Fruit fly (Drosophila melanogaster) whole organism, embryonic: ENCODE measurements around the gene nst.

Experiments
- Abd-B ChIP-seq: fragments of 200-800 bp; sonication (Bioruptor generic); optimal IDR thresholded peaks from 2 replicates; lab custom pipeline; 2018; ENCODE audit warnings: missing biosample characterization, mild to moderate bottlenecking, missing genetic modification characterization, moderate library complexity
- Atf-2 ChIP-seq: fragments of 200-800 bp; sonication (Bioruptor generic); optimal IDR thresholded peaks from 2 replicates; lab custom pipeline; 2016; ENCODE audit warnings: missing biosample characterization, missing genetic modification characterization
- Blimp-1 ChIP-seq: fragments of 200-800 bp; sonication (Bioruptor generic); optimal IDR thresholded peaks from 3 replicates; lab custom pipeline; 2018; ENCODE audit warnings: missing biosample characterization, missing genetic modification characterization, mild to moderate bottlenecking, moderate library complexity, missing genetic modification reagents
- CG11695 ChIP-seq: fragments of 200-800 bp; sonication (Bioruptor generic); IDR thresholded peaks from 3 replicates; pipeline ENCODE4 v1.3.6; 2022; ENCODE audit warnings: missing biosample characterization, missing genetic modification characterization
- CG11696 ChIP-seq: fragments of 200-800 bp; sonication (Bioruptor generic); IDR thresholded peaks from 2 replicates; pipeline ENCODE4 v1.3.6; 2022; ENCODE audit warnings: missing biosample characterization, missing genetic modification characterization
- CG12769 ChIP-seq: fragments of 200-800 bp; sonication (Bioruptor generic); optimal IDR thresholded peaks from 2 replicates; lab custom pipeline; 2019; ENCODE audit warnings: missing biosample characterization, mild to moderate bottlenecking, missing genetic modification characterization, moderate library complexity
- CG15696 ChIP-seq: fragments of 200-800 bp; sonication (Bioruptor generic); optimal IDR thresholded peaks from 2 replicates; lab custom pipeline; 2019; ENCODE audit warnings: missing biosample characterization, mild to moderate bottlenecking, missing genetic modification characterization, moderate library complexity
- CG16863 ChIP-seq: fragments of 200-800 bp; sonication (Bioruptor generic); optimal IDR thresholded peaks from 3 replicates; lab custom pipeline; 2016; ENCODE audit warnings: missing biosample characterization, missing genetic modification characterization
- CG18599 ChIP-seq: fragments of 200-800 bp; sonication (Bioruptor generic); optimal IDR thresholded peaks from 3 replicates; lab custom pipeline; 2017; ENCODE audit warnings: missing biosample characterization, missing genetic modification characterization, mild to moderate bottlenecking, moderate library complexity, missing genetic modification reagents
- CG18764 ChIP-seq: fragments of 200-800 bp; sonication (Bioruptor generic); optimal IDR thresholded peaks from 3 replicates; lab custom pipeline; 2016; ENCODE audit warnings: missing biosample characterization, missing genetic modification characterization
- CG31441 ChIP-seq: fragments of 200-800 bp; sonication (Bioruptor generic); IDR thresholded peaks from 2 replicates; pipeline ENCODE4 v1.3.6; 2022; ENCODE audit warnings: missing biosample characterization, missing genetic modification characterization
- CG32532 ChIP-seq: fragments of 200-800 bp; sonication (Bioruptor generic); IDR thresholded peaks from 2 replicates; pipeline ENCODE4 v1.3.6; 2022; ENCODE audit warnings: missing biosample characterization, missing genetic modification characterization
- CG33213 ChIP-seq: fragments of 200-800 bp; sonication (Bioruptor generic); optimal IDR thresholded peaks from 3 replicates; lab custom pipeline; 2016; ENCODE audit warnings: missing biosample characterization, missing genetic modification characterization
- CG3726 ChIP-seq: fragments of 200-800 bp; sonication (Bioruptor generic); IDR thresholded peaks from 3 replicates; pipeline ENCODE4, ENCODE4 v1.3.6; 2022; ENCODE audit warnings: missing biosample characterization, missing genetic modification characterization
- CG4328 ChIP-seq: fragments of 200-800 bp; sonication (Bioruptor generic); optimal IDR thresholded peaks from 3 replicates; lab custom pipeline; 2017; ENCODE audit warnings: missing biosample characterization, missing genetic modification reagents, missing genetic modification characterization
- CG5953 ChIP-seq: fragments of 200-800 bp; sonication (Bioruptor generic); IDR thresholded peaks from 2 replicates; pipeline ENCODE4 v1.3.6; 2022; ENCODE audit warnings: missing biosample characterization, missing genetic modification characterization
- CG6254 ChIP-seq: fragments of 200-800 bp; sonication (Bioruptor generic); optimal IDR thresholded peaks from 3 replicates; lab custom pipeline; 2017; ENCODE audit warnings: mild to moderate bottlenecking, missing biosample characterization, missing genetic modification reagents, missing genetic modification characterization
- CG6854 ChIP-seq: fragments of 200-800 bp; sonication (Bioruptor generic); optimal IDR thresholded peaks from 3 replicates; lab custom pipeline; 2017; ENCODE audit warnings: missing biosample characterization, mild to moderate bottlenecking, missing genetic modification characterization
- CG8765 ChIP-seq: fragments of 200-800 bp; sonication (Bioruptor generic); IDR thresholded peaks from 2 replicates; pipeline ENCODE4 v1.3.6; 2022; ENCODE audit warnings: missing biosample characterization, missing genetic modification characterization
- Dek ChIP-seq: fragments of 200-800 bp; sonication (Bioruptor generic); optimal IDR thresholded peaks from 3 replicates; lab custom pipeline; 2019; ENCODE audit warnings: missing biosample characterization, mild to moderate bottlenecking, missing genetic modification characterization, moderate library complexity
- Dip2 ChIP-seq: fragments of 200-800 bp; sonication (Bioruptor generic); IDR thresholded peaks from 2 replicates; pipeline ENCODE4 v1.3.6; 2022; ENCODE audit warnings: missing biosample characterization, missing genetic modification characterization
- Dip3 ChIP-seq: fragments of 200-800 bp; sonication (Bioruptor generic); optimal IDR thresholded peaks from 3 replicates; lab custom pipeline; 2016; ENCODE audit warnings: missing biosample characterization, missing genetic modification characterization
- Eip74EF ChIP-seq, 2 experiments: fragments of 200-800 bp in 1 of 2; fragments of >200 bp in 1 of 2; sonication (Bioruptor generic) in 1 of 2; optimal IDR thresholded peaks; 2 replicates each; lab custom pipeline; 2017 to 2019; ENCODE audit warnings: missing biosample characterization in 2 of 2, missing genetic modification characterization in 2 of 2, mild to moderate bottlenecking in 1 of 2, moderate library complexity in 1 of 2
- Ets97D ChIP-seq: fragments of 200-800 bp; sonication (Bioruptor generic); optimal IDR thresholded peaks from 3 replicates; lab custom pipeline; 2016; ENCODE audit warnings: missing biosample characterization, missing genetic modification characterization
- H15 ChIP-seq: fragments of 200-800 bp; sonication (Bioruptor generic); IDR thresholded peaks from 3 replicates; pipeline ENCODE4 v1.3.6; 2022; ENCODE audit warnings: missing biosample characterization, missing genetic modification characterization
- Hr51 ChIP-seq, 2 experiments: fragments of 200-800 bp; sonication (Bioruptor generic); optimal IDR thresholded peaks; 2 replicates in 1 of 2; 3 replicates in 1 of 2; lab custom pipeline; 2016 to 2018; ENCODE audit warnings: missing biosample characterization in 2 of 2, missing genetic modification characterization in 2 of 2, mild to moderate bottlenecking in 1 of 2, moderate library complexity in 1 of 2
- Neu2 ChIP-seq: fragments of 200-800 bp; sonication (Bioruptor generic); optimal IDR thresholded peaks from 3 replicates; lab custom pipeline; 2016; ENCODE audit warnings: missing biosample characterization, missing genetic modification characterization, borderline replicate concordance
- Side ChIP-seq: fragments of 200-800 bp; sonication (Bioruptor generic); optimal IDR thresholded peaks from 2 replicates; lab custom pipeline; 2016; ENCODE audit warnings: missing biosample characterization, missing genetic modification characterization
- Sin3A ChIP-seq: fragments of >200 bp; optimal IDR thresholded peaks from 2 replicates; lab custom pipeline; 2018
- Sox100B ChIP-seq: fragments of 200-800 bp; sonication (Bioruptor generic); optimal IDR thresholded peaks from 3 replicates; lab custom pipeline; 2018; ENCODE audit warnings: missing biosample characterization, mild to moderate bottlenecking, missing genetic modification characterization
- Taf1 ChIP-seq: fragments of 200-800 bp; sonication (Bioruptor generic); IDR thresholded peaks from 2 replicates; pipeline ENCODE4 v1.3.6; 2022; ENCODE audit warnings: missing biosample characterization, missing genetic modification characterization
- aop ChIP-seq: fragments of 200-800 bp; sonication (Bioruptor generic); IDR thresholded peaks from 2 replicates; pipeline ENCODE4 v1.3.6; 2022; ENCODE audit warnings: missing biosample characterization, missing genetic modification characterization
- cad ChIP-seq: fragments of >200 bp; optimal IDR thresholded peaks from 2 replicates; lab custom pipeline; 2017; ENCODE audit warnings: missing biosample characterization, missing genetic modification characterization
- chinmo ChIP-seq: fragments of 200-800 bp; sonication (Bioruptor generic); IDR thresholded peaks from 4 replicates; pipeline ENCODE4 v1.3.6; 2022; ENCODE audit warnings: missing biosample characterization, missing genetic modification characterization; ENCODE audit not compliant: partially characterized antibody
- cwo ChIP-seq: fragments of 200-800 bp; sonication (Bioruptor generic); optimal IDR thresholded peaks from 3 replicates; lab custom pipeline; 2017; ENCODE audit warnings: missing biosample characterization, missing genetic modification characterization, mild to moderate bottlenecking, moderate library complexity, missing genetic modification reagents
- danr ChIP-seq: fragments of 200-800 bp; sonication (Bioruptor generic); IDR thresholded peaks from 2 replicates; pipeline ENCODE4 v1.3.6; 2022; ENCODE audit warnings: missing biosample characterization, missing genetic modification characterization
- dm ChIP-seq: fragments of 200-800 bp; sonication (Bioruptor generic); optimal IDR thresholded peaks from 3 replicates; lab custom pipeline; 2016; ENCODE audit warnings: missing biosample characterization, missing genetic modification characterization
- dmrt99B ChIP-seq: fragments of 200-800 bp; sonication (Bioruptor generic); optimal IDR thresholded peaks from 2 replicates; lab custom pipeline; 2018; ENCODE audit warnings: missing biosample characterization, mild to moderate bottlenecking, missing genetic modification characterization, moderate library complexity
- fd3F ChIP-seq: fragments of 200-800 bp; sonication (Bioruptor generic); optimal IDR thresholded peaks from 2 replicates; lab custom pipeline; 2018; ENCODE audit warnings: missing biosample characterization, mild to moderate bottlenecking, missing genetic modification characterization, moderate library complexity
- h ChIP-seq: fragments of >200 bp; optimal IDR thresholded peaks from 2 replicates; lab custom pipeline; 2017
- hth ChIP-seq: fragments of >200 bp; optimal IDR thresholded peaks from 2 replicates; lab custom pipeline; 2017; ENCODE audit warnings: inconsistent platforms
- jumu ChIP-seq: fragments of 200-800 bp; sonication (Bioruptor generic); optimal IDR thresholded peaks from 3 replicates; lab custom pipeline; 2016; ENCODE audit warnings: missing biosample characterization, missing genetic modification characterization
- oc ChIP-seq: fragments of 200-800 bp; sonication (Bioruptor generic); optimal IDR thresholded peaks from 2 replicates; lab custom pipeline; 2018; ENCODE audit warnings: missing biosample characterization, mild to moderate bottlenecking, missing genetic modification characterization, moderate library complexity
- pita ChIP-seq: fragments of 200-800 bp; sonication (Bioruptor generic); optimal IDR thresholded peaks from 2 replicates; lab custom pipeline; 2017; ENCODE audit warnings: missing biosample characterization, mild to moderate bottlenecking, missing genetic modification characterization
- rib ChIP-seq: fragments of 200-800 bp; sonication (Bioruptor generic); IDR thresholded peaks from 2 replicates; pipeline ENCODE4 v1.3.6; 2022; ENCODE audit warnings: missing biosample characterization, missing genetic modification characterization
- schlank ChIP-seq: fragments of 200-800 bp; sonication (Bioruptor generic); optimal IDR thresholded peaks from 2 replicates; lab custom pipeline; 2018; ENCODE audit warnings: missing biosample characterization, mild to moderate bottlenecking, missing genetic modification characterization
- seq ChIP-seq: fragments of 200-800 bp; sonication (Bioruptor generic); IDR thresholded peaks from 2 replicates; pipeline ENCODE4 v1.3.6; 2022; ENCODE audit warnings: missing biosample characterization, missing genetic modification characterization
- slou ChIP-seq: fragments of 200-800 bp; sonication (Bioruptor generic); optimal IDR thresholded peaks from 3 replicates; lab custom pipeline; 2016; ENCODE audit warnings: missing biosample characterization, missing genetic modification characterization
- sob ChIP-seq: fragments of 200-800 bp; sonication (Bioruptor generic); IDR thresholded peaks from 2 replicates; pipeline ENCODE4 v1.3.6; 2022; ENCODE audit warnings: missing biosample characterization, missing genetic modification characterization
- usp ChIP-seq: fragments of >200 bp; optimal IDR thresholded peaks from 2 replicates; lab custom pipeline; 2017; ENCODE audit warnings: missing biosample characterization, missing genetic modification characterization
- z ChIP-seq: fragments of 200-800 bp; sonication (Bioruptor generic); IDR thresholded peaks from 3 replicates; pipeline ENCODE4 v1.3.6; 2022; ENCODE audit warnings: missing biosample characterization, missing genetic modification characterization

nst gene

DNA sequence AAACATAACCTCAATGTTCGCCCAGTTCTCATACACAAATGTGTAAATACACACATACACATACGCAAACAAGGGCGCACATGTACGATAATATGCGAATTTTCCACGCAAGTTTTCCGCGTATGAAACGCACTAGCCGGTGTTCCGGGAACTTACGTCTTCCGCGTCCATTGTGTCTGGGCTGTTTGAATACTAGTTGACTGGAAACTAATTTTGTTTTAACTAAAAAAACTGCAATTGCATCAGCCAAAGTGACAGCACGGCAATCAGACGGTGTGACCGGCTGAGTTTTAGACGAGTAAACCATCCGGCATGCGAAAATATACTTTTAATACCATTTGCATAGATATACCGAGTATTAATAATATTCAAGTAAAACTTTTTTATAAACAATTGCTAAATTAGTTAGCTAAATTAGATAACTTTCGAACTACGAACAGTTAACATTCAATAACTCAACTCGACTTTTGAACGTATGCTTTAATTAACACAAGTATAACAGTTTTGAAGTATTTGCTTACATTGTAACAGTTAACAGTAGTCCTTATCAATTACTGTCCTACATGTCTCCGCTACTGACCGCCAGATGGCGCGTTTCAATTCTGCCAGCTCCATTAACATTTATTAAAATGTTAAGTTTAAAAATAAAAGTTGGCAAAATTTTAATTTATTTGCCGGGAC, 3.4 kb downstream of the nst start, which contains the start of gene eIF2beta (continued):
- TF ChIP-seq fd3F (GFP tag; lab: Kevin White, UChicago) = no peak
- peak; percentile 17 for TF ChIP-seq Atf-2 (GFP tag; lab: Kevin White, UChicago)
- peak; percentile 56 for TF ChIP-seq Sox100B (GFP tag; lab: Kevin White, UChicago)
- TF ChIP-seq rib (GFP tag; lab: Robert Waterston, UW) = 0 out of 2 replicates have a peak, but pooled peaks have one; percentile 25
- peak; percentile 14 for TF ChIP-seq CG16863 (GFP tag; lab: Kevin White, UChicago)
- TF ChIP-seq aop (GFP tag; lab: Robert Waterston, UW) = no peak
- TF ChIP-seq oc (tag; lab: Kevin White, UChicago) = peak; percentile 47
- TF ChIP-seq Ets97D (GFP tag; lab: Kevin White, UChicago) = no peak
- no peak for TF ChIP-seq Dip2 (GFP tag; lab: Robert Waterston, UW)
- TF ChIP-seq Hr51 (GFP tag; optimal IDR thresholded peaks at IDR 0.05; lab: Kevin White, UChicago) = peak in 1 of 2 experiments; percentile 38
- TF ChIP-seq cad = no peak
- no peak for TF ChIP-seq seq (GFP tag; lab: Robert Waterston, UW)
- TF ChIP-seq hth (lab: Kevin White, UChicago) = no peak
- TF ChIP-seq slou (GFP tag; lab: Kevin White, UChicago) = no peak
- TF ChIP-seq CG3726 (GFP tag; lab: Robert Waterston, UW) = no peak
- TF ChIP-seq CG18764 = peak; percentile 15
- TF ChIP-seq Eip74EF (GFP tag; optimal IDR thresholded peaks at IDR 0.05; lab: Kevin White, UChicago) = no peak
- no peak for TF ChIP-seq CG4328 (GFP tag; lab: Kevin White, UChicago)
- TF ChIP-seq CG8765 (GFP tag; lab: Robert Waterston, UW) = no peak
- no peak for TF ChIP-seq Dip3 (GFP tag; lab: Kevin White, UChicago)
- no peak for TF ChIP-seq pita
- peak; percentile 84 for TF ChIP-seq dm (GFP tag; lab: Kevin White, UChicago)
- TF ChIP-seq Side = peak; percentile 10
- peak; percentile 78; the same call in 3 of the 4 replicates for TF ChIP-seq chinmo (GFP tag; lab: Robert Waterston, UW)
- no peak for TF ChIP-seq CG5953 (GFP tag; lab: Robert Waterston, UW)
- TF ChIP-seq CG6254 (GFP tag; lab: Kevin White, UChicago) = peak; percentile 80
- no peak for TF ChIP-seq CG11696 (GFP tag; lab: Robert Waterston, UW)
- TF ChIP-seq sob (GFP tag; lab: Robert Waterston, UW) = no peak
- no peak for TF ChIP-seq schlank (tag; lab: Kevin White, UChicago)
- peak; percentile 38 for TF ChIP-seq CG6854 (GFP tag; lab: Kevin White, UChicago)
- TF ChIP-seq Blimp-1 (GFP tag; lab: Kevin White, UChicago) = peak; percentile 19
- no peak for TF ChIP-seq CG18599 (GFP tag; lab: Kevin White, UChicago)
- no peak for TF ChIP-seq CG31441
- TF ChIP-seq h = no peak
- TF ChIP-seq CG11695 = no peak
- peak; percentile 18 for TF ChIP-seq CG15696
- TF ChIP-seq Abd-B (GFP tag; lab: Kevin White, UChicago) = no peak
- TF ChIP-seq Neu2 (GFP tag; lab: Kevin White, UChicago) = no peak
- TF ChIP-seq jumu (GFP tag; lab: Kevin White, UChicago) = no peak
- peak; percentile 54 for TF ChIP-seq dmrt99B (tag; lab: Kevin White, UChicago)
- peak; percentile 55 for TF ChIP-seq Sin3A (lab: Kevin White, UChicago)
- no peak for TF ChIP-seq CG12769
- TF ChIP-seq Taf1 (GFP tag; lab: Robert Waterston, UW) = no peak
- no peak for TF ChIP-seq danr
- TF ChIP-seq cwo (GFP tag; lab: Kevin White, UChicago) = no peak
- TF ChIP-seq Dek = no peak
- TF ChIP-seq H15 = no peak
- TF ChIP-seq CG32532 = peak; percentile 20; the same call in 1 of the 2 replicates
- TF ChIP-seq z (GFP tag; lab: Robert Waterston, UW) = no peak
- TF ChIP-seq usp (GFP tag; lab: Kevin White, UChicago) = no peak
- TF ChIP-seq CG33213 = no peak
